Worm (Caenorhabditis elegans): Measurements from ENCODE around the gene tbb-1.

- no peak for TF ChIP-seq ceh-13 (GFP tag; optimal IDR thresholded peaks at IDR 0.05)
- no peak for TF ChIP-seq tra-4 (tag; optimal IDR thresholded peaks at IDR 0.05)
- TF ChIP-seq F13C5.2 (tag; optimal IDR thresholded peaks at IDR 0.05), result no peak
- no peak for TF ChIP-seq ama-1 (optimal IDR thresholded peaks at IDR 0.05)
- no peak for TF ChIP-seq flt-1 (GFP tag; IDR thresholded peaks at IDR 0.05)
- TF ChIP-seq hmg-4 (GFP tag; optimal IDR thresholded peaks at IDR 0.05), result no peak
- TF ChIP-seq sea-1 (GFP tag; conservative IDR thresholded peaks at IDR 0.05), result no peak
- TF ChIP-seq aly-1 (tag; optimal IDR thresholded peaks at IDR 0.05), result no peak
- TF ChIP-seq pes-1 (GFP tag; IDR thresholded peaks at IDR 0.05), result no peak
- no peak for TF ChIP-seq tbx-37 (GFP tag; conservative IDR thresholded peaks at IDR 0.05)
- TF ChIP-seq ets-7 (tag; optimal IDR thresholded peaks at IDR 0.05), result no peak
- no peak for TF ChIP-seq tbx-11 (GFP tag; IDR thresholded peaks at IDR 0.05)
- TF ChIP-seq hmbx-1 (tag; optimal IDR thresholded peaks at IDR 0.05), result no peak
- no peak for TF ChIP-seq ceh-36 (tag; optimal IDR thresholded peaks at IDR 0.05)
Observed at ce11 chrIII:10691019-10691418, 51.2 kb downstream of the tbb-1 start, which contains the start of gene Y39A1A.17.

Measured in whole organism, early embryonic.